Fruit fly (Drosophila melanogaster): ENCODE measurements around the gene Msp300.

The Msp300 gene

dm6 chr2L:5232967-5233909 lies 132.6 kb downstream of the Msp300 start (continued):
- TF ChIP-seq Mad (GFP tag; optimal IDR thresholded peaks at IDR 0.05) = no peak
- no peak for TF ChIP-seq dm (GFP tag; optimal IDR thresholded peaks at IDR 0.05)
- no peak for TF ChIP-seq ase (GFP tag; IDR thresholded peaks at IDR 0.05)
- no peak for TF ChIP-seq CG14710 (tag; optimal IDR thresholded peaks at IDR 0.05)
- no peak for TF ChIP-seq B-H1 (GFP tag; IDR thresholded peaks at IDR 0.05)
- TF ChIP-seq Optix (GFP tag; IDR thresholded peaks at IDR 0.05) = no peak
- TF ChIP-seq run (tag; optimal IDR thresholded peaks at IDR 0.05) = no peak
- TF ChIP-seq bowl (GFP tag; IDR thresholded peaks at IDR 0.05) = no peak
- TF ChIP-seq CG3838 (GFP tag; optimal IDR thresholded peaks at IDR 0.05) = no peak
- no peak for TF ChIP-seq Chrac-16 (GFP tag; optimal IDR thresholded peaks at IDR 0.05)
- TF ChIP-seq ci (GFP tag; IDR thresholded peaks at IDR 0.05) = 0 out of 3 replicates have a peak, but pooled peaks have one; percentile 21
- no peak for TF ChIP-seq slou (GFP tag; optimal IDR thresholded peaks at IDR 0.05)
- TF ChIP-seq gsb (GFP tag; IDR thresholded peaks at IDR 0.05) = no peak
- TF ChIP-seq insv (GFP tag; optimal IDR thresholded peaks at IDR 0.05) = no peak
- 0 out of 3 replicates have a peak, but pooled peaks have one; percentile 24 for TF ChIP-seq CG6791 (GFP tag; IDR thresholded peaks at IDR 0.05; ENCODE audit: partially characterized antibody)
- no peak for TF ChIP-seq Ssrp (tag; optimal IDR thresholded peaks at IDR 0.05)
- no peak for TF ChIP-seq Hr51 (GFP tag; optimal IDR thresholded peaks at IDR 0.05)
- TF ChIP-seq p53 (GFP tag; optimal IDR thresholded peaks at IDR 0.05) = no peak
- TF ChIP-seq CG6683 (GFP tag; optimal IDR thresholded peaks at IDR 0.05) = no peak
- TF ChIP-seq Vsx1 (GFP tag; optimal IDR thresholded peaks at IDR 0.05) = no peak
- TF ChIP-seq sens (GFP tag) = peak; percentile 33
- no peak for TF ChIP-seq CG34422 (GFP tag; IDR thresholded peaks at IDR 0.05)
- TF ChIP-seq Usf (GFP tag; optimal IDR thresholded peaks at IDR 0.05) = no peak
- TF ChIP-seq sc (optimal IDR thresholded peaks at IDR 0.05) = no peak
- no peak for TF ChIP-seq sc (GFP tag; optimal IDR thresholded peaks at IDR 0.05)
- peak; percentile 26 for TF ChIP-seq CG10147 (GFP tag; optimal IDR thresholded peaks at IDR 0.05)
- no peak for TF ChIP-seq Sox102F (GFP tag; optimal IDR thresholded peaks at IDR 0.05)
- TF ChIP-seq CG18599 (GFP tag; optimal IDR thresholded peaks at IDR 0.05) = peak; percentile 47
- TF ChIP-seq CG6689 (GFP tag; IDR thresholded peaks at IDR 0.05) = no peak
- no peak for TF ChIP-seq chif (GFP tag; optimal IDR thresholded peaks at IDR 0.05)
- no peak for TF ChIP-seq CG10209 (GFP tag; optimal IDR thresholded peaks at IDR 0.05)
- TF ChIP-seq fu2 (GFP tag; optimal IDR thresholded peaks at IDR 0.05) = no peak
- no peak for TF ChIP-seq pita (GFP tag; optimal IDR thresholded peaks at IDR 0.05)
- TF ChIP-seq CG10431 (GFP tag; optimal IDR thresholded peaks at IDR 0.05) = no peak
- no peak for TF ChIP-seq Dp (GFP tag; optimal IDR thresholded peaks at IDR 0.05)
- no peak for TF ChIP-seq row (GFP tag; IDR thresholded peaks at IDR 0.05)
- no peak for TF ChIP-seq CG30431 (GFP tag; optimal IDR thresholded peaks at IDR 0.05)
- no peak for TF ChIP-seq CG30020 (tag; optimal IDR thresholded peaks at IDR 0.05)
- no peak for TF ChIP-seq sima (GFP tag; optimal IDR thresholded peaks at IDR 0.05)
- TF ChIP-seq Sry-β (GFP tag; optimal IDR thresholded peaks at IDR 0.05) = no peak
- no peak for TF ChIP-seq CG6854 (GFP tag; optimal IDR thresholded peaks at IDR 0.05)
- peak; percentile 38 for TF ChIP-seq cg (GFP tag; optimal IDR thresholded peaks at IDR 0.05)
- TF ChIP-seq mld (GFP tag; IDR thresholded peaks at IDR 0.05; ENCODE audit: partially characterized antibody) = 0 out of 3 replicates have a peak, but pooled peaks have one; percentile 21
- no peak for TF ChIP-seq Dek (tag; optimal IDR thresholded peaks at IDR 0.05)
- TF ChIP-seq onecut (GFP tag; IDR thresholded peaks at IDR 0.05) = no peak
- TF ChIP-seq Gug (GFP tag; IDR thresholded peaks at IDR 0.05) = no peak
- TF ChIP-seq CG17829 (tag; optimal IDR thresholded peaks at IDR 0.05) = no peak
- TF ChIP-seq CG14050 (GFP tag; IDR thresholded peaks at IDR 0.05) = no peak
- no peak for TF ChIP-seq HLH3B (GFP tag; IDR thresholded peaks at IDR 0.05)

Measured in whole organism, embryonic.